Fruit fly (Drosophila melanogaster) whole organism, embryonic: ENCODE measurements around the gene Jon25Bi.

Experiments used
- CG11560 ChIP-seq: fragments of 200-800 bp; sonication (Bioruptor generic); IDR thresholded peaks from 3 replicates; pipeline ENCODE4 v1.3.6; 2022; ENCODE audit warnings: missing biosample characterization, missing genetic modification characterization
- CG11695 ChIP-seq: fragments of 200-800 bp; sonication (Bioruptor generic); IDR thresholded peaks from 3 replicates; pipeline ENCODE4 v1.3.6; 2022; ENCODE audit warnings: missing biosample characterization, missing genetic modification characterization
- CG12391 ChIP-seq: fragments of 200-800 bp; sonication (Bioruptor generic); optimal IDR thresholded peaks from 3 replicates; lab custom pipeline; 2018; ENCODE audit warnings: missing biosample characterization, mild to moderate bottlenecking, missing genetic modification characterization, moderate library complexity
- CG13287 ChIP-seq: fragments of 200-800 bp; sonication (Bioruptor generic); IDR thresholded peaks from 2 replicates; pipeline ENCODE4 v1.3.6; 2022; ENCODE audit warnings: missing biosample characterization, missing genetic modification characterization; ENCODE audit not compliant: partially characterized antibody
- CG15269 ChIP-seq: fragments of 200-800 bp; sonication (Bioruptor generic); optimal IDR thresholded peaks from 2 replicates; lab custom pipeline; 2018; ENCODE audit warnings: missing biosample characterization, mild to moderate bottlenecking, missing genetic modification characterization, moderate library complexity
- CG15479 ChIP-seq: fragments of 200-800 bp; sonication (Bioruptor generic); optimal IDR thresholded peaks from 3 replicates; lab custom pipeline; 2019; ENCODE audit warnings: missing biosample characterization, mild to moderate bottlenecking, missing genetic modification characterization, moderate library complexity
- CG15601 ChIP-seq: fragments of 200-800 bp; sonication (Bioruptor generic); optimal IDR thresholded peaks from 3 replicates; lab custom pipeline; 2019; ENCODE audit warnings: missing biosample characterization, mild to moderate bottlenecking, missing genetic modification characterization, moderate library complexity
- CG1647 ChIP-seq: fragments of 200-800 bp; sonication (Bioruptor generic); optimal IDR thresholded peaks from 3 replicates; lab custom pipeline; 2016; ENCODE audit warnings: missing biosample characterization, missing genetic modification characterization
- CG17186 ChIP-seq: fragments of 200-800 bp; sonication (Bioruptor generic); optimal IDR thresholded peaks from 3 replicates; lab custom pipeline; 2017; ENCODE audit warnings: missing biosample characterization, missing genetic modification reagents, missing genetic modification characterization
- CG17568 ChIP-seq: fragments of 200-800 bp; sonication (Bioruptor generic); optimal IDR thresholded peaks from 2 replicates; lab custom pipeline; 2018; ENCODE audit warnings: missing biosample characterization, mild to moderate bottlenecking, missing genetic modification characterization, moderate library complexity
- CG2120 ChIP-seq: fragments of 200-800 bp; sonication (Bioruptor generic); optimal IDR thresholded peaks from 3 replicates; lab custom pipeline; 2016; ENCODE audit warnings: missing biosample characterization, missing genetic modification characterization
- CG2199 ChIP-seq: fragments of 200-800 bp; sonication (Bioruptor generic); IDR thresholded peaks from 3 replicates; pipeline ENCODE4 v1.3.6; 2022; ENCODE audit warnings: missing biosample characterization, missing genetic modification characterization
- CG32532 ChIP-seq: fragments of 200-800 bp; sonication (Bioruptor generic); IDR thresholded peaks from 2 replicates; pipeline ENCODE4 v1.3.6; 2022; ENCODE audit warnings: missing biosample characterization, missing genetic modification characterization
- CG3838 ChIP-seq: fragments of 200-800 bp; sonication (Bioruptor generic); optimal IDR thresholded peaks from 3 replicates; lab custom pipeline; 2016; ENCODE audit warnings: missing biosample characterization, missing genetic modification characterization
- CG7928 ChIP-seq: fragments of 200-800 bp; sonication (Bioruptor generic); optimal IDR thresholded peaks from 2 replicates; lab custom pipeline; 2017; ENCODE audit warnings: missing biosample characterization, mild to moderate bottlenecking, missing genetic modification characterization
- CG8359 ChIP-seq: fragments of 200-800 bp; sonication (Bioruptor generic); optimal IDR thresholded peaks from 2 replicates; lab custom pipeline; 2017; ENCODE audit warnings: missing biosample characterization, mild to moderate bottlenecking, missing genetic modification characterization, borderline replicate concordance
- CG8388 ChIP-seq: fragments of 200-800 bp; sonication (Bioruptor generic); optimal IDR thresholded peaks from 2 replicates; lab custom pipeline; 2019; ENCODE audit warnings: missing biosample characterization, mild to moderate bottlenecking, missing genetic modification characterization, moderate library complexity
- CG9609 ChIP-seq: fragments of 200-800 bp; sonication (Bioruptor generic); optimal IDR thresholded peaks from 3 replicates; lab custom pipeline; 2016; ENCODE audit warnings: missing biosample characterization, missing genetic modification characterization
- CG9817 ChIP-seq: fragments of 200-800 bp; sonication (Bioruptor generic); optimal IDR thresholded peaks from 2 replicates; lab custom pipeline; 2018; ENCODE audit warnings: missing biosample characterization, mild to moderate bottlenecking, missing genetic modification characterization, moderate library complexity
- Dek ChIP-seq: fragments of 200-800 bp; sonication (Bioruptor generic); optimal IDR thresholded peaks from 3 replicates; lab custom pipeline; 2019; ENCODE audit warnings: missing biosample characterization, mild to moderate bottlenecking, missing genetic modification characterization, moderate library complexity
- HLH3B ChIP-seq: fragments of 200-800 bp; sonication (Bioruptor generic); IDR thresholded peaks from 2 replicates; pipeline ENCODE4 v1.3.6; 2022; ENCODE audit warnings: missing biosample characterization, missing genetic modification characterization
- HLH54F ChIP-seq: fragments of 200-800 bp; sonication (Bioruptor generic); optimal IDR thresholded peaks from 3 replicates; lab custom pipeline; 2016; ENCODE audit warnings: missing biosample characterization, missing genetic modification characterization
- Hmx ChIP-seq: fragments of 200-800 bp; sonication (Bioruptor generic); optimal IDR thresholded peaks from 2 replicates; lab custom pipeline; 2016; ENCODE audit warnings: missing biosample characterization, missing genetic modification characterization
- Hr3 ChIP-seq: fragments of 200-800 bp; sonication (Bioruptor generic); optimal IDR thresholded peaks from 3 replicates; lab custom pipeline; 2016; ENCODE audit warnings: missing biosample characterization, missing genetic modification characterization
- Hr51 ChIP-seq, 2 experiments: fragments of 200-800 bp; sonication (Bioruptor generic); optimal IDR thresholded peaks; 2 replicates in 1 of 2; 3 replicates in 1 of 2; lab custom pipeline; 2016 to 2018; ENCODE audit warnings: missing biosample characterization in 2 of 2, missing genetic modification characterization in 2 of 2, mild to moderate bottlenecking in 1 of 2, moderate library complexity in 1 of 2
- Lhr ChIP-seq: fragments of 200-800 bp; sonication (Bioruptor generic); optimal IDR thresholded peaks from 3 replicates; lab custom pipeline; 2017; ENCODE audit warnings: mild to moderate bottlenecking, missing biosample characterization, missing genetic modification reagents, missing genetic modification characterization
- Neu2 ChIP-seq: fragments of 200-800 bp; sonication (Bioruptor generic); optimal IDR thresholded peaks from 3 replicates; lab custom pipeline; 2016; ENCODE audit warnings: missing biosample characterization, missing genetic modification characterization, borderline replicate concordance
- PHDP ChIP-seq: fragments of 200-800 bp; sonication (Bioruptor generic); optimal IDR thresholded peaks from 3 replicates; lab custom pipeline; 2018; ENCODE audit warnings: missing biosample characterization, mild to moderate bottlenecking, missing genetic modification characterization, moderate library complexity
- Spps ChIP-seq: fragments of 200-800 bp; sonication (Bioruptor generic); optimal IDR thresholded peaks from 2 replicates; lab custom pipeline; 2018; ENCODE audit warnings: missing biosample characterization, mild to moderate bottlenecking, missing genetic modification characterization
- Xrp1 ChIP-seq: fragments of 200-800 bp; sonication (Bioruptor generic); IDR thresholded peaks from 2 replicates; pipeline ENCODE4 v1.3.6; 2022; ENCODE audit warnings: missing biosample characterization, missing genetic modification characterization
- abd-A ChIP-seq: fragments of 200-800 bp; sonication (Bioruptor generic); optimal IDR thresholded peaks from 3 replicates; lab custom pipeline; 2019; ENCODE audit warnings: missing biosample characterization, mild to moderate bottlenecking, missing genetic modification characterization, moderate library complexity
- bcd ChIP-seq: fragments of 200-800 bp; sonication (Bioruptor generic); optimal IDR thresholded peaks from 2 replicates; lab custom pipeline; 2017; ENCODE audit warnings: missing biosample characterization, mild to moderate bottlenecking, missing genetic modification characterization
- cad ChIP-seq: fragments of >200 bp; optimal IDR thresholded peaks from 2 replicates; lab custom pipeline; 2017; ENCODE audit warnings: missing biosample characterization, missing genetic modification characterization
- chinmo ChIP-seq: fragments of 200-800 bp; sonication (Bioruptor generic); IDR thresholded peaks from 4 replicates; pipeline ENCODE4 v1.3.6; 2022; ENCODE audit warnings: missing biosample characterization, missing genetic modification characterization; ENCODE audit not compliant: partially characterized antibody
- chn ChIP-seq: fragments of 200-800 bp; sonication (Bioruptor generic); optimal IDR thresholded peaks from 2 replicates; lab custom pipeline; 2016; ENCODE audit warnings: missing biosample characterization, missing genetic modification characterization
- danr ChIP-seq: fragments of 200-800 bp; sonication (Bioruptor generic); IDR thresholded peaks from 2 replicates; pipeline ENCODE4 v1.3.6; 2022; ENCODE audit warnings: missing biosample characterization, missing genetic modification characterization
- hkb ChIP-seq, 2 experiments: fragments of 200-800 bp in 1 of 2; fragments of >200 bp in 1 of 2; sonication (Bioruptor generic) in 1 of 2; IDR thresholded peaks in 1 of 2; optimal IDR thresholded peaks in 1 of 2; 2 replicates each; pipeline versions ENCODE4 v1.3.6 to Lab custom; 2017 to 2022; ENCODE audit warnings: missing biosample characterization in 1 of 2, missing genetic modification characterization in 1 of 2
- insv ChIP-seq, 2 experiments: fragments of 200-800 bp; sonication (Bioruptor generic); optimal IDR thresholded peaks; 3 replicates each; lab custom pipeline; 2016 to 2018; ENCODE audit warnings: missing biosample characterization in 2 of 2, missing genetic modification characterization in 2 of 2
- jigr1 ChIP-seq: fragments of 200-800 bp; sonication (Bioruptor generic); IDR thresholded peaks from 3 replicates; pipeline ENCODE4 v1.3.6; 2022; ENCODE audit warnings: missing biosample characterization, missing genetic modification characterization
- lov ChIP-seq, 2 experiments: fragments of 200-800 bp in 1 of 2; fragments of >200 bp in 1 of 2; sonication (Bioruptor generic) in 1 of 2; IDR thresholded peaks in 1 of 2; optimal IDR thresholded peaks in 1 of 2; 2 replicates in 1 of 2; 3 replicates in 1 of 2; pipeline versions ENCODE4 v1.3.6 to Lab custom; 2017 to 2022; ENCODE audit warnings: missing biosample characterization in 1 of 2, missing genetic modification characterization in 1 of 2
- mirr ChIP-seq: fragments of 200-800 bp; sonication (Bioruptor generic); optimal IDR thresholded peaks from 3 replicates; lab custom pipeline; 2018; ENCODE audit warnings: missing biosample characterization, mild to moderate bottlenecking, missing genetic modification characterization
- nom ChIP-seq: fragments of 200-800 bp; sonication (Bioruptor generic); optimal IDR thresholded peaks from 2 replicates; lab custom pipeline; 2017; ENCODE audit warnings: missing biosample characterization, missing genetic modification characterization, mild to moderate bottlenecking, moderate library complexity, missing genetic modification reagents
- oc ChIP-seq: fragments of 200-800 bp; sonication (Bioruptor generic); optimal IDR thresholded peaks from 2 replicates; lab custom pipeline; 2018; ENCODE audit warnings: missing biosample characterization, mild to moderate bottlenecking, missing genetic modification characterization, moderate library complexity
- sd ChIP-seq: fragments of 200-800 bp; sonication (Bioruptor generic); optimal IDR thresholded peaks from 3 replicates; lab custom pipeline; 2018; ENCODE audit warnings: missing biosample characterization, mild to moderate bottlenecking, missing genetic modification characterization, moderate library complexity
- sens-2 ChIP-seq: fragments of 200-800 bp; sonication (Bioruptor generic); IDR thresholded peaks from 2 replicates; pipeline ENCODE4 v1.3.6; 2022; ENCODE audit warnings: missing biosample characterization, missing genetic modification characterization
- sug ChIP-seq: fragments of 200-800 bp; optimal IDR thresholded peaks from 2 replicates; lab custom pipeline; 2019; ENCODE audit warnings: missing biosample characterization, mild to moderate bottlenecking, missing genetic modification characterization, moderate library complexity
- tup ChIP-seq: fragments of 200-800 bp; sonication (Bioruptor generic); optimal IDR thresholded peaks from 2 replicates; lab custom pipeline; 2016; ENCODE audit warnings: missing biosample characterization, mild to moderate bottlenecking, missing genetic modification characterization, moderate library complexity
- wdn ChIP-seq: fragments of 200-800 bp; sonication (Bioruptor generic); IDR thresholded peaks from 2 replicates; pipeline ENCODE4 v1.3.6; 2022; ENCODE audit warnings: missing biosample characterization, missing genetic modification characterization
- yki ChIP-seq: fragments of >200 bp; optimal IDR thresholded peaks from 3 replicates; lab custom pipeline; 2018

Jon25Bi gene

dm6 chr2L:4971329-4971798, 16.4 kb upstream of the Jon25Bi start, which contains the start of gene CG14043 (continued):
- TF ChIP-seq CG7928 (GFP tag; lab: Kevin White, UChicago) = peak; percentile 91
- TF ChIP-seq abd-A (tag; lab: Kevin White, UChicago) = no peak
- TF ChIP-seq CG11560 = peak; percentile 32; the same call in 1 of the 3 replicates
- TF ChIP-seq CG13287 = peak; percentile 48
- no peak for TF ChIP-seq yki (lab: Kevin White, UChicago)
- TF ChIP-seq Dek (tag; lab: Kevin White, UChicago) = peak; percentile 53
- TF ChIP-seq tup (GFP tag; lab: Kevin White, UChicago) = no peak
- TF ChIP-seq CG8388 = no peak
- no peak for TF ChIP-seq nom (GFP tag; lab: Kevin White, UChicago)
- TF ChIP-seq Spps (tag; lab: Kevin White, UChicago) = peak; percentile 9
- TF ChIP-seq Xrp1 (GFP tag; lab: Robert Waterston, UW) = no peak
- TF ChIP-seq Hr51 (GFP tag; optimal IDR thresholded peaks at IDR 0.05; lab: Kevin White, UChicago) = no peak
- TF ChIP-seq jigr1 (GFP tag; lab: Robert Waterston, UW) = no peak
- peak in 1 of 2 experiments; percentile 19 for TF ChIP-seq insv (GFP tag; optimal IDR thresholded peaks at IDR 0.05; lab: Kevin White, UChicago)
- TF ChIP-seq Lhr = peak; percentile 85
- no peak for TF ChIP-seq Hmx (GFP tag; lab: Kevin White, UChicago)
- TF ChIP-seq bcd = no peak
- TF ChIP-seq CG2120 (GFP tag; lab: Kevin White, UChicago) = peak; percentile 58
- TF ChIP-seq CG15479 (GFP tag; lab: Kevin White, UChicago) = peak; percentile 2
- no peak for TF ChIP-seq HLH3B (GFP tag; lab: Robert Waterston, UW)
- no peak for TF ChIP-seq CG11695
- TF ChIP-seq CG17568 (GFP tag; lab: Kevin White, UChicago) = no peak
- TF ChIP-seq HLH54F (GFP tag; lab: Kevin White, UChicago) = no peak
- peak; percentile 46 for TF ChIP-seq sug
- peak; percentile 13 for TF ChIP-seq CG9817 (tag; lab: Kevin White, UChicago)
- TF ChIP-seq CG32532 (GFP tag; lab: Robert Waterston, UW) = 0 out of 2 replicates have a peak, but pooled peaks have one; percentile 21
- TF ChIP-seq PHDP (tag; lab: Kevin White, UChicago) = no peak
- no peak for TF ChIP-seq danr (GFP tag; lab: Robert Waterston, UW)
- peak; percentile 4 for TF ChIP-seq Neu2 (GFP tag; lab: Kevin White, UChicago)
- peak; percentile 3 for TF ChIP-seq Hr3 (GFP tag; lab: Kevin White, UChicago)
- peak; percentile 51 for TF ChIP-seq CG15601 (tag; lab: Kevin White, UChicago)
- TF ChIP-seq CG8359 (GFP tag; lab: Kevin White, UChicago) = no peak
- no peak for TF ChIP-seq CG3838 (GFP tag; lab: Kevin White, UChicago)
- TF ChIP-seq oc = no peak
- TF ChIP-seq CG2199 (GFP tag; lab: Robert Waterston, UW) = no peak
- TF ChIP-seq sd (tag; lab: Kevin White, UChicago) = peak; percentile 71
- no peak for TF ChIP-seq mirr (GFP tag; lab: Kevin White, UChicago)
- TF ChIP-seq wdn = no peak
- TF ChIP-seq CG9609 = no peak
- TF ChIP-seq hkb (optimal IDR thresholded peaks at IDR 0.05; lab: Kevin White, UChicago) = peak; percentile 64
- no peak for TF ChIP-seq hkb (GFP tag; IDR thresholded peaks at IDR 0.05; lab: Robert Waterston, UW)
- no peak for TF ChIP-seq lov (optimal IDR thresholded peaks at IDR 0.05; lab: Kevin White, UChicago)
- TF ChIP-seq lov (GFP tag; IDR thresholded peaks at IDR 0.05; lab: Robert Waterston, UW) = no peak
- no peak for TF ChIP-seq chinmo (GFP tag; lab: Robert Waterston, UW)
- TF ChIP-seq CG17186 (GFP tag; lab: Kevin White, UChicago) = peak; percentile 62
- no peak for TF ChIP-seq cad (GFP tag; lab: Kevin White, UChicago)
- TF ChIP-seq CG15269 (tag; lab: Kevin White, UChicago) = no peak
- peak; percentile 29 for TF ChIP-seq CG1647
- peak; percentile 74 for TF ChIP-seq CG12391 (tag; lab: Kevin White, UChicago)
- no peak for TF ChIP-seq sens-2 (GFP tag; lab: Robert Waterston, UW)
- peak; percentile 37 for TF ChIP-seq chn (GFP tag; lab: Kevin White, UChicago)
